Worm (Caenorhabditis elegans): Measurements from ENCODE around the gene ugt-51.

The ugt-51 gene

ce11 chrV:5177209-5177608, at the start of gene ugt-51:
Gene ugt-51 (minus strand): TSS chrV:5177309.
- TF ChIP-seq ref-1 (GFP tag; conservative IDR thresholded peaks at IDR 0.05) = no peak
- TF ChIP-seq ztf-23 (GFP tag; IDR thresholded peaks at IDR 0.05) = no peak
- no peak for TF ChIP-seq T22C8.4 (GFP tag; IDR thresholded peaks at IDR 0.05)
- no peak for TF ChIP-seq med-1 (GFP tag; optimal IDR thresholded peaks at IDR 0.05; ENCODE audit: insufficient read depth)
- no peak for TF ChIP-seq tab-1 (GFP tag; IDR thresholded peaks at IDR 0.05)
- no peak for TF ChIP-seq ztf-29 (GFP tag; IDR thresholded peaks at IDR 0.05)

DNA sequence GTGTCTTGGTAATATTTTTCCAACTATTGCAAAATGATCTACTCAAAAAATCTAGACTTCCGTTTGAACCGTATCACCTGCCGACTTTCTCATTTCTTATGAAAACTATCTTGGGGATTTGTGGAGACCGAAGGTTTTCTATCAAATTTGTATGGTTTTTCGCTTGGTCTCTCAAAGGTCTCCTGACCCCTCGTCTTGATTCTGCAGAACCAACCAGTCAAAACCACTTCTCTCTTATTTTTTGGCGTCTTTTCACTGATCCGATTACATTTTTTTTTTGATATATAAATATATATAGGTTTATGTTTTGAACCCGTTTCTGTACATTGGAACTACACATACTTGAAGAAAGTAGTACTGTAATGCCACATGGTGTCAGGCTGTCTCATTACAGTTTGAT, 48.6 kb upstream of the ugt-51 start:
- no peak for TF ChIP-seq flt-1 (GFP tag; IDR thresholded peaks at IDR 0.05)
- no peak for TF ChIP-seq ztf-29 (GFP tag; IDR thresholded peaks at IDR 0.05)
- TF ChIP-seq med-1 (GFP tag; optimal IDR thresholded peaks at IDR 0.05; ENCODE audit: insufficient read depth) = no peak
- TF ChIP-seq ref-1 (GFP tag; conservative IDR thresholded peaks at IDR 0.05) = no peak

DNA sequence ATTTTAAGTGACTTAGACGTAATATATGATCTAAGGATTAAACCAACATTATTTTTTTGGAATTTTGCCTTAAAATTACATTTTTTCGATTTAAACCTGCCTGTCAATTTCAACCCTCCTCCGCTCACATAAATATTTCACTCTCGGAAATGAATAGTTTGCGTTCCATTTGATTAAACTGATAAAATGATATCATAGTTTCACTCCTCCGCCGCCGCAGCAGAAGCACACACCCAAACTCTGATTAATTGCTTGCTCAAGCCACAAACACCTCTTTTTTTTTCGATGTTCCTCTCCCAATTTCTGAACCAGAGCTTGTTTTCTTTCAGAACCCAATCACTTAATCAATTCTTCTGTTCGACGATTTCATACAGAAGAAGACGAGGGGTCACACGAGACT, 45.9 kb upstream of the ugt-51 start, which contains the start of gene Y49G5B.1:
Gene Y49G5B.1 (plus strand): TSS at position 324 of the 400 bp plus-strand sequence.
- TF ChIP-seq T22C8.4 (GFP tag; IDR thresholded peaks at IDR 0.05) = no peak
- no peak for TF ChIP-seq flt-1 (GFP tag; IDR thresholded peaks at IDR 0.05)
- no peak for TF ChIP-seq klf-2 (GFP tag; conservative IDR thresholded peaks at IDR 0.05)
- no peak for TF ChIP-seq tab-1 (GFP tag; IDR thresholded peaks at IDR 0.05)
- no peak for TF ChIP-seq ztf-23 (GFP tag; IDR thresholded peaks at IDR 0.05)
- no peak for TF ChIP-seq ref-1 (GFP tag; conservative IDR thresholded peaks at IDR 0.05)
- TF ChIP-seq med-1 (GFP tag; optimal IDR thresholded peaks at IDR 0.05; ENCODE audit: insufficient read depth) = no peak
- TF ChIP-seq ztf-29 (GFP tag; IDR thresholded peaks at IDR 0.05) = no peak
- TF ChIP-seq cog-1 (tag; optimal IDR thresholded peaks at IDR 0.05) = no peak

DNA sequence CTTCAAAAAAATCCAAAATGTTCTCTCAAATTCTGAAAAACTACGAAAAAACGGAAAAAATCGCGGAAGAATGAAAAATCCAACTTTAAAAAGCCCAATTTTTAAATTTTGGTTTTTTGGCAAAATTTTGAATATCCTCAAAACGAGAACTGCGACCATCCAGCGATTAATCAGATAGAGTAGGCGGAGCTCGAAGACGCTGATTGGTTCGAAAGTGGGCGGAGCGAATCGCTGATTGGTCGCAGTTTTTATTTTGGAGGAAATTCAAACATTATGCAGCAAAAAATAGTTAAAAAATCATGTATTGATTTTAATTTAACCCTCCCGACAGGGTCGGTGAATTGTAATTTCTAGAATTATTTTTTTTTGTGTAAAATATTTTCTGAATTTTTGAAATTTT, 36.6 kb upstream of the ugt-51 start:
- TF ChIP-seq T22C8.4 (GFP tag; IDR thresholded peaks at IDR 0.05) (no peak), med-1 (GFP tag; optimal IDR thresholded peaks at IDR 0.05; ENCODE audit: insufficient read depth) (no peak), flt-1 (GFP tag; IDR thresholded peaks at IDR 0.05) (no peak), ztf-29 (GFP tag; IDR thresholded peaks at IDR 0.05) (no peak), ref-1 (GFP tag; conservative IDR thresholded peaks at IDR 0.05) (no peak)

ce11 chrV:5204127-5204526, 27.0 kb upstream of the ugt-51 start, which contains the start of gene ttc-37:
Gene ttc-37 (plus strand): TSS chrV:5204475.
- no peak for TF ChIP-seq med-1 (GFP tag; optimal IDR thresholded peaks at IDR 0.05; ENCODE audit: insufficient read depth)
- no peak for TF ChIP-seq ref-1 (GFP tag; conservative IDR thresholded peaks at IDR 0.05)
- TF ChIP-seq flt-1 (GFP tag; IDR thresholded peaks at IDR 0.05) = no peak
- no peak for TF ChIP-seq tab-1 (GFP tag; IDR thresholded peaks at IDR 0.05)
- TF ChIP-seq ztf-29 (GFP tag; IDR thresholded peaks at IDR 0.05) = no peak
- TF ChIP-seq ztf-23 (GFP tag; IDR thresholded peaks at IDR 0.05) = no peak
- TF ChIP-seq T22C8.4 (GFP tag; IDR thresholded peaks at IDR 0.05) = no peak
- no peak for TF ChIP-seq klf-2 (GFP tag; conservative IDR thresholded peaks at IDR 0.05)
- TF ChIP-seq cog-1 (tag; optimal IDR thresholded peaks at IDR 0.05) = no peak

ce11 chrV:5203643-5204042, 26.5 kb upstream of the ugt-51 start:
- TF ChIP-seq tab-1 (GFP tag; IDR thresholded peaks at IDR 0.05) = no peak
- TF ChIP-seq klf-2 (GFP tag; conservative IDR thresholded peaks at IDR 0.05) = no peak
- TF ChIP-seq T22C8.4 (GFP tag; IDR thresholded peaks at IDR 0.05) = no peak
- no peak for TF ChIP-seq med-1 (GFP tag; optimal IDR thresholded peaks at IDR 0.05; ENCODE audit: insufficient read depth)
- no peak for TF ChIP-seq ztf-23 (GFP tag; IDR thresholded peaks at IDR 0.05)
- TF ChIP-seq flt-1 (GFP tag; IDR thresholded peaks at IDR 0.05) = no peak
- no peak for TF ChIP-seq ref-1 (GFP tag; conservative IDR thresholded peaks at IDR 0.05)
- no peak for TF ChIP-seq ztf-29 (GFP tag; IDR thresholded peaks at IDR 0.05)

DNA sequence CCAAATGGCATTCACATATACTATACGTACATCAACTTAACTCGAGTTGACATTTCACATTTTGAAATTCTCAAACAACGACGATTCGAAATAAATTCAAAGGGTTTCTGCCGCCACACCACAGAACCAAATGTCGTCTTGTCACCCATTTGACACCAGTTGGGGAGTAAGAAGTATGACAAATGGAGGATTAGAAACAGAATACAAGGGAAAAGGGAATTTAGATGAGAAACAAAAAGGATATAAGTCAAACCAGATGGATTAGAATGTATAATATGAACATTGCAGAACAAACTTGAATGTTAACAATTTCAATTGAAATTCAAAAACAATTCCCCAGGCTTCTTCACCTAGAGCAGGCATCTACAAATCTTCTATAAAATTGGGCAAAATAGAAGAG, 24.6 kb upstream of the ugt-51 start:
- TF ChIP-seq ref-1 (GFP tag; conservative IDR thresholded peaks at IDR 0.05) (no peak), ztf-29 (GFP tag; IDR thresholded peaks at IDR 0.05) (no peak), med-1 (GFP tag; optimal IDR thresholded peaks at IDR 0.05; ENCODE audit: insufficient read depth) (no peak), flt-1 (GFP tag; IDR thresholded peaks at IDR 0.05) (no peak), T22C8.4 (GFP tag; IDR thresholded peaks at IDR 0.05) (no peak), tab-1 (GFP tag; IDR thresholded peaks at IDR 0.05) (no peak), klf-2 (GFP tag; conservative IDR thresholded peaks at IDR 0.05) (no peak), cog-1 (tag; optimal IDR thresholded peaks at IDR 0.05) (no peak), ztf-23 (GFP tag; IDR thresholded peaks at IDR 0.05) (no peak)

ce11 chrV:5200188-5200587, 23.1 kb upstream of the ugt-51 start:
- no peak for TF ChIP-seq klf-2 (GFP tag; conservative IDR thresholded peaks at IDR 0.05)
- no peak for TF ChIP-seq tab-1 (GFP tag; IDR thresholded peaks at IDR 0.05)
- TF ChIP-seq cog-1 (tag; optimal IDR thresholded peaks at IDR 0.05) = no peak
- TF ChIP-seq ref-1 (GFP tag; conservative IDR thresholded peaks at IDR 0.05) = no peak
- no peak for TF ChIP-seq T22C8.4 (GFP tag; IDR thresholded peaks at IDR 0.05)
- no peak for TF ChIP-seq med-1 (GFP tag; optimal IDR thresholded peaks at IDR 0.05; ENCODE audit: insufficient read depth)
- no peak for TF ChIP-seq ztf-29 (GFP tag; IDR thresholded peaks at IDR 0.05)
- TF ChIP-seq ztf-23 (GFP tag; IDR thresholded peaks at IDR 0.05) = no peak
- TF ChIP-seq flt-1 (GFP tag; IDR thresholded peaks at IDR 0.05) = no peak

ce11 chrV:5198240-5198639, 21.1 kb upstream of the ugt-51 start, which contains the start of gene Y47A7.2:
Gene Y47A7.2 (minus strand): TSS chrV:5198340.
- TF ChIP-seq ztf-29 (GFP tag; IDR thresholded peaks at IDR 0.05) (no peak), tab-1 (GFP tag; IDR thresholded peaks at IDR 0.05) (no peak), flt-1 (GFP tag; IDR thresholded peaks at IDR 0.05) (no peak), ref-1 (GFP tag; conservative IDR thresholded peaks at IDR 0.05) (no peak), ztf-23 (GFP tag; IDR thresholded peaks at IDR 0.05) (no peak), T22C8.4 (GFP tag; IDR thresholded peaks at IDR 0.05) (no peak), klf-2 (GFP tag; conservative IDR thresholded peaks at IDR 0.05) (no peak), cog-1 (tag; optimal IDR thresholded peaks at IDR 0.05) (no peak), med-1 (GFP tag; optimal IDR thresholded peaks at IDR 0.05; ENCODE audit: insufficient read depth) (no peak)

DNA sequence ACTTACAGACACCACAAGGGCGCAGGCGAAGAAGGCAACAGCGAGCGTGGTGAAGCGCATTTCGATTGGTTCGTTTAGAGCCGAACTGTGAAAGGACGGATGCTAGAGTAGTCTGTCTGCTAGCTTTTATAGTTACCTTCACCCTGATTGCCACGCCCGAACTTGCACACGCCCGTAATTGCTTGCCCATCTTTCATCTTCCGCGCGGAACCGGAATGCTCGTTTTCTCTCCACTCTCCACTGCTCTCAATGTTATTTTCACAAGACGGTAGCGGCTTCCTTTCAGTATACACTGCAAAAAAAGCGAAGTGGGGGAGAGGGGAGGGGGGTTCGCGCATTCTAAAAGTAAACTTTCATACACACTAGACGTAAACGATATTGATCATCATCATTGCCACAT, 17.4 kb upstream of the ugt-51 start, which contains the start of gene abu-8:
Gene abu-8 (minus strand): TSS at position 101 of the 400 bp plus-strand sequence.
- no peak for TF ChIP-seq ref-1 (GFP tag; conservative IDR thresholded peaks at IDR 0.05)
- TF ChIP-seq klf-2 (GFP tag; conservative IDR thresholded peaks at IDR 0.05) = 0 out of 2 replicates have a peak, but pooled peaks have one; percentile 18
- TF ChIP-seq tab-1 (GFP tag; IDR thresholded peaks at IDR 0.05) = no peak
- TF ChIP-seq flt-1 (GFP tag; IDR thresholded peaks at IDR 0.05) = no peak
- TF ChIP-seq T22C8.4 (GFP tag; IDR thresholded peaks at IDR 0.05) = no peak
